Worm (Caenorhabditis elegans) whole organism, early embryonic: ENCODE results near the gene ncs-6.

ENCODE experiments used
- B0310.2 ChIP-seq: sonication (generic microtip); optimal IDR thresholded peaks from 2 replicates; lab custom pipeline; 2016; ENCODE audit warnings: mild to moderate bottlenecking, missing genetic modification characterization, missing compliant biosample characterization
- F13C5.2 ChIP-seq: sonication (generic microtip); optimal IDR thresholded peaks from 2 replicates; lab custom pipeline; 2017; ENCODE audit warnings: mild to moderate bottlenecking, missing genetic modification characterization, inconsistent platforms, missing compliant biosample characterization
- aly-1 ChIP-seq: sonication (generic microtip); optimal IDR thresholded peaks from 2 replicates; lab custom pipeline; 2016; ENCODE audit warnings: missing genetic modification characterization, missing compliant biosample characterization
- ama-1 ChIP-seq: fragments of 150-350 bp; optimal IDR thresholded peaks from 2 replicates; lab custom pipeline; 2014
- ceh-13 ChIP-seq: fragments of 200-800 bp; sonication (Bioruptor generic); optimal IDR thresholded peaks from 2 replicates; lab custom pipeline; 2018; ENCODE audit warnings: mild to moderate bottlenecking, missing genetic modification characterization, missing compliant biosample characterization
- ceh-36 ChIP-seq: sonication (generic microtip); optimal IDR thresholded peaks from 2 replicates; lab custom pipeline; 2016; ENCODE audit warnings: missing genetic modification characterization, inconsistent platforms, missing compliant biosample characterization
- ets-7 ChIP-seq: sonication (generic microtip); optimal IDR thresholded peaks from 2 replicates; lab custom pipeline; 2016; ENCODE audit warnings: missing genotype, missing genetic modification characterization, missing compliant biosample characterization
- flt-1 ChIP-seq: fragments of 200-800 bp; sonication (Bioruptor generic); IDR thresholded peaks from 2 replicates; pipeline ENCODE4 v1.3.6; 2022; ENCODE audit warnings: missing genetic modification characterization, missing compliant biosample characterization
- hmbx-1 ChIP-seq: sonication (generic microtip); optimal IDR thresholded peaks from 2 replicates; lab custom pipeline; 2016; ENCODE audit warnings: mild to moderate bottlenecking, missing genetic modification characterization, missing compliant biosample characterization
- hmg-4 ChIP-seq: fragments of 200-800 bp; sonication (Bioruptor generic); optimal IDR thresholded peaks from 2 replicates; lab custom pipeline; 2018; ENCODE audit warnings: mild to moderate bottlenecking, missing genetic modification characterization, missing compliant biosample characterization
- hnd-1 ChIP-seq: sonication (generic microtip); optimal IDR thresholded peaks from 2 replicates; lab custom pipeline; 2016; ENCODE audit warnings: missing genetic modification characterization, missing compliant biosample characterization
- pes-1 ChIP-seq: fragments of 200-800 bp; sonication (Bioruptor generic); IDR thresholded peaks from 2 replicates; pipeline ENCODE4 v1.3.6; 2022; ENCODE audit warnings: missing genetic modification reagents, missing genetic modification characterization, missing compliant biosample characterization
- scrt-1 ChIP-seq: fragments of 200-800 bp; sonication (Bioruptor generic); IDR thresholded peaks from 2 replicates; pipeline ENCODE4 v1.3.6; 2022; ENCODE audit warnings: missing genetic modification characterization, missing compliant biosample characterization
- sea-1 ChIP-seq: fragments of 200-800 bp; sonication (Bioruptor generic); conservative IDR thresholded peaks from 2 replicates; pipeline ENCODE4 v1.3.6; 2022; ENCODE audit warnings: missing genetic modification characterization, missing compliant biosample characterization
- tbx-11 ChIP-seq: fragments of 200-800 bp; sonication (Bioruptor generic); IDR thresholded peaks from 2 replicates; pipeline ENCODE4 v1.3.6; 2022; ENCODE audit warnings: missing genetic modification characterization, missing compliant biosample characterization
- tbx-37 ChIP-seq: fragments of 200-800 bp; sonication (Bioruptor generic); conservative IDR thresholded peaks from 2 replicates; pipeline ENCODE4 v1.3.6; 2022; ENCODE audit warnings: missing genetic modification reagents, missing genetic modification characterization, missing compliant biosample characterization
- tra-4 ChIP-seq: sonication (generic microtip); optimal IDR thresholded peaks from 2 replicates; lab custom pipeline; 2017; ENCODE audit warnings: missing genetic modification characterization, missing compliant biosample characterization

The ncs-6 gene

ce11 chrII:3518961-3519544 lies 9.3 kb downstream of the ncs-6 start, which contains the start of gene clec-126:
TSS of gene clec-126 (plus strand) at chrII:3519494.
- TF ChIP-seq aly-1 (tag; lab: Kevin White, UChicago) (peak; percentile 84), ceh-36 (peak; percentile 94), tbx-37 (GFP tag; lab: Robert Waterston, UW) (peak; percentile 85), hmbx-1 (tag; lab: Kevin White, UChicago) (peak; percentile 52), flt-1 (peak; percentile 87), B0310.2 (tag; lab: Kevin White, UChicago) (peak; percentile 74), ets-7 (tag; lab: Kevin White, UChicago) (peak; percentile 76), pes-1 (GFP tag; lab: Robert Waterston, UW) (peak; percentile 90), tra-4 (tag; lab: Kevin White, UChicago) (peak; percentile 70), ama-1 (lab: Kevin White, UChicago) (no peak), F13C5.2 (tag; lab: Kevin White, UChicago) (peak; percentile 81), hnd-1 (tag; lab: Kevin White, UChicago) (peak; percentile 62), hmg-4 (GFP tag; lab: Kevin White, UChicago) (peak; percentile 93), sea-1 (GFP tag; lab: Robert Waterston, UW) (peak; percentile 86), ceh-13 (peak; percentile 77), scrt-1 (peak; percentile 89), tbx-11 (GFP tag; lab: Robert Waterston, UW) (peak; percentile 78; the same call in 1 of the 2 replicates)

- TF ChIP-seq ama-1 (lab: Kevin White, UChicago) (no peak), pes-1 (GFP tag; lab: Robert Waterston, UW) (no peak), B0310.2 (tag; lab: Kevin White, UChicago) (no peak), hmbx-1 (tag; lab: Kevin White, UChicago) (no peak), ets-7 (tag; lab: Kevin White, UChicago) (no peak), tbx-11 (GFP tag; lab: Robert Waterston, UW) (no peak), sea-1 (GFP tag; lab: Robert Waterston, UW) (no peak), ceh-36 (no peak), scrt-1 (no peak), ceh-13 (no peak), F13C5.2 (tag; lab: Kevin White, UChicago) (no peak), hnd-1 (tag; lab: Kevin White, UChicago) (no peak)
Measured at ce11 chrII:3516175-3516574, 12.1 kb downstream of the ncs-6 start.

- TF ChIP-seq tbx-37 (GFP tag; lab: Robert Waterston, UW) (no peak), ceh-13 (no peak), tbx-11 (GFP tag; lab: Robert Waterston, UW) (no peak), hmg-4 (GFP tag; lab: Kevin White, UChicago) (no peak), tra-4 (tag; lab: Kevin White, UChicago) (no peak), aly-1 (tag; lab: Kevin White, UChicago) (no peak), ceh-36 (no peak), B0310.2 (tag; lab: Kevin White, UChicago) (no peak), hmbx-1 (tag; lab: Kevin White, UChicago) (no peak), flt-1 (no peak), scrt-1 (no peak), F13C5.2 (tag; lab: Kevin White, UChicago) (no peak)
Measured at ce11 chrII:3515384-3516053, 12.8 kb downstream of the ncs-6 start, which contains the start of the genes Y49F6B.14 and clec-125. TSS of gene Y49F6B.14 (minus strand) at chrII:3515484. TSS of gene clec-125 (plus strand) at chrII:3516003.

- TF ChIP-seq hmg-4 (GFP tag; lab: Kevin White, UChicago): no peak
- no peak for TF ChIP-seq B0310.2 (tag; lab: Kevin White, UChicago)
- no peak for TF ChIP-seq sea-1 (GFP tag; lab: Robert Waterston, UW)
- no peak for TF ChIP-seq ceh-13
- TF ChIP-seq F13C5.2 (tag; lab: Kevin White, UChicago): no peak
- TF ChIP-seq tra-4 (tag; lab: Kevin White, UChicago): no peak
- TF ChIP-seq hnd-1 (tag; lab: Kevin White, UChicago): no peak
- TF ChIP-seq tbx-37 (GFP tag; lab: Robert Waterston, UW): no peak
- TF ChIP-seq aly-1 (tag; lab: Kevin White, UChicago): no peak
- TF ChIP-seq ama-1 (lab: Kevin White, UChicago): no peak
- TF ChIP-seq ets-7 (tag; lab: Kevin White, UChicago): no peak
- TF ChIP-seq hmbx-1 (tag; lab: Kevin White, UChicago): no peak
- TF ChIP-seq pes-1 (GFP tag; lab: Robert Waterston, UW): no peak
- no peak for TF ChIP-seq tbx-11 (GFP tag; lab: Robert Waterston, UW)
- TF ChIP-seq ceh-36: no peak
- no peak for TF ChIP-seq flt-1
Measured at ce11 chrII:3514631-3515030, 13.7 kb downstream of the ncs-6 start, which contains the start of gene srz-5. TSS of gene srz-5 (minus strand) at chrII:3514731.

- no peak for TF ChIP-seq ama-1 (lab: Kevin White, UChicago)
- TF ChIP-seq hmg-4 (GFP tag; lab: Kevin White, UChicago): no peak
- TF ChIP-seq tbx-37 (GFP tag; lab: Robert Waterston, UW): no peak
- no peak for TF ChIP-seq ceh-13
- TF ChIP-seq aly-1 (tag; lab: Kevin White, UChicago): no peak
Measured at ce11 chrII:3512240-3512639, 16.1 kb downstream of the ncs-6 start, which contains the start of gene Y49F6B.19. TSS of gene Y49F6B.19 (minus strand) at chrII:3512340.

- no peak for TF ChIP-seq B0310.2 (tag; lab: Kevin White, UChicago)
- no peak for TF ChIP-seq hnd-1 (tag; lab: Kevin White, UChicago)
- no peak for TF ChIP-seq ceh-36
- TF ChIP-seq tbx-11 (GFP tag; lab: Robert Waterston, UW): no peak
- TF ChIP-seq hmbx-1 (tag; lab: Kevin White, UChicago): no peak
- TF ChIP-seq sea-1 (GFP tag; lab: Robert Waterston, UW): no peak
- no peak for TF ChIP-seq tra-4 (tag; lab: Kevin White, UChicago)
- TF ChIP-seq ama-1 (lab: Kevin White, UChicago): no peak
Measured at ce11 chrII:3504717-3505116, 23.6 kb downstream of the ncs-6 start, which contains the start of gene cyh-1. TSS of gene cyh-1 (plus strand) at chrII:3505017.
